Fruit fly (Drosophila melanogaster): ENCODE results near the gene CG14695.

The CG14695 gene

DNA sequence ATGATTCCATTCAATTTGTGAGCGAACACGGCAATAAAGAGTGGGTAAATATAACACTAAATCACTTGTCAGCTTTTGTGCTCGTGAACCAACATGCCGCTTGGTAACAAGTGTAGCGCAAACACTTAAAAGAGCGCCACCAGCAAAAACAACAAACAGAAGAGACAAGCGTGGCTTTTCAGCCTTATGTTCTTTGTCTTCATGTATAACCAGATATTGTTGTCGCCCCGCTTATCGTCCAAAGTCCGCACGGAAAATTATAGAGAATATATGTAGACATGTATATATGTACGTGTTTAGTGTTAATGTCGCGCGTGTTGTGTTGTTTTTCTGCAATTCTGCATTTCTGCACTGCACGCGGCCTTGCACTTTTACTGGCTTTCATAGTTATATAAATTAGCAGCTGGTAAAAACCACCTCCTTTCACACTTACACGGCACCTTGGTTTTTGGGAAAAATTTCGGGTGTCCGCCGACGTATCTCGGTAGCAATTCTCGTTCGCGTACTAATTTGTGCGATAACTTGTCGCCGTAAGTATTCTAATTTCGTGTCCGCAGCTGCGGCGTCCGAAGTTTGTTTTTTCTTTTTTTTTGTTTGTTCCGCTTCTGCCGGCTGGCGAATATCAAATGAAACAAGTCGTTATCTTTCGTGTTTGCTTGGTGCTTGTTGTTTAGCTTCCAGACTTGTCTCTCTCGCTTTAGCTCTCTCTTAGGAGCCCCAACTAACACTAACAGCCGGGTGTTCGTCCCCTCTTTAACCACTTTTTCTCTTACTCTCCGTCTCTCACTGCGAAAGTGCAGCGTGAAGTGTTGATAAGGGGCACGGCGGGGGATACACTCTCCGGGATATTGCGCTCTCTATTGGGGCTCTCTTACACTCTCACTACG lies 9.8 kb upstream of the CG14695 start (continued):
- TF ChIP-seq Blimp-1 (GFP tag; optimal IDR thresholded peaks at IDR 0.05), result no peak
- peak; percentile 73 for TF ChIP-seq CG16779 (tag; optimal IDR thresholded peaks at IDR 0.05)
- peak; percentile 25 for TF ChIP-seq OdsH (GFP tag; optimal IDR thresholded peaks at IDR 0.05)
- peak; percentile 31 for TF ChIP-seq CG7368 (GFP tag; optimal IDR thresholded peaks at IDR 0.05)
- peak; percentile 62 for TF ChIP-seq CG11762 (GFP tag; optimal IDR thresholded peaks at IDR 0.05; ENCODE audit: insufficient read depth)
- TF ChIP-seq CG1621 (tag; optimal IDR thresholded peaks at IDR 0.05), result peak; percentile 63
- no peak for TF ChIP-seq CG4318 (GFP tag; optimal IDR thresholded peaks at IDR 0.05)
- TF ChIP-seq CG10669 (GFP tag; optimal IDR thresholded peaks at IDR 0.05), result peak; percentile 47
- TF ChIP-seq dsx (GFP tag; optimal IDR thresholded peaks at IDR 0.05; ENCODE audit: poor library complexity, severe bottlenecking), result peak; percentile 39
- peak; percentile 57 for TF ChIP-seq CG15336 (GFP tag; IDR thresholded peaks at IDR 0.05)
- no peak for TF ChIP-seq Eip93F (GFP tag; optimal IDR thresholded peaks at IDR 0.05)
- TF ChIP-seq CG11294 (GFP tag; IDR thresholded peaks at IDR 0.05), result no peak
- 0 out of 2 replicates have a peak, but pooled peaks have one; percentile 19 for TF ChIP-seq Gug (GFP tag; IDR thresholded peaks at IDR 0.05)
- peak; percentile 60 for TF ChIP-seq fd85E (GFP tag; optimal IDR thresholded peaks at IDR 0.05)
- no peak for TF ChIP-seq CG34406 (GFP tag; optimal IDR thresholded peaks at IDR 0.05)
- TF ChIP-seq Lpt (GFP tag; optimal IDR thresholded peaks at IDR 0.05), result peak; percentile 31
- TF ChIP-seq CG32006 (GFP tag; optimal IDR thresholded peaks at IDR 0.05), result peak; percentile 47
- peak; percentile 19 for TF ChIP-seq Hr39 (GFP tag; optimal IDR thresholded peaks at IDR 0.05)
- peak; percentile 97 to 98 for TF ChIP-seq ss (GFP tag; optimal IDR thresholded peaks at IDR 0.05)
- no peak for TF ChIP-seq CG8319 (GFP tag; optimal IDR thresholded peaks at IDR 0.05)
- TF ChIP-seq fkh (GFP tag; optimal IDR thresholded peaks at IDR 0.05), result no peak
- no peak for TF ChIP-seq dac (GFP tag; optimal IDR thresholded peaks at IDR 0.05)
- TF ChIP-seq Hr4 (GFP tag; optimal IDR thresholded peaks at IDR 0.05), result peak; percentile 34
- peak; percentile 17 for TF ChIP-seq pdm3 (GFP tag; optimal IDR thresholded peaks at IDR 0.05)
- TF ChIP-seq Met (GFP tag; optimal IDR thresholded peaks at IDR 0.05), result peak; percentile 29
- peak; percentile 50 for TF ChIP-seq Eip75B (GFP tag; optimal IDR thresholded peaks at IDR 0.05)
- peak; percentile 38 for TF ChIP-seq cyc (GFP tag; optimal IDR thresholded peaks at IDR 0.05)

DNA sequence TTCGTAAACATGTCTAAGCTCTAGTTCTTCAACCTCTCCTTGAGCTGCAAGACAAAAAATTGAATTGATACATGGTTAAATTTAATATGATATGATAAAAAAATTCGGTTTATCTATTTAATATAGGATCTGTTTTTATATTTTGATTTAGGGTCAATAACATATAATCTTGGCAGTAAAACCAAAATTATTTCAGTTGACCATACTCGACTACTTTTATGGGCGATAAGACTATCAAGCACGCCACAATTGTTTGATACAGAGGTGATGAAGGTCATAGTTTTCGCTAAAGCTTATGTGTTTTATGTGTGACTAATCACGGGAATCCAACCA lies 9.1 kb upstream of the CG14695 start:
- TF ChIP-seq CG6276 (GFP tag; optimal IDR thresholded peaks at IDR 0.05) (no peak), fd59A (GFP tag; optimal IDR thresholded peaks at IDR 0.05) (no peak), fd85E (GFP tag; optimal IDR thresholded peaks at IDR 0.05) (no peak), svp (GFP tag) (peak; percentile 52), net (GFP tag; optimal IDR thresholded peaks at IDR 0.05) (no peak), CG10631 (GFP tag; optimal IDR thresholded peaks at IDR 0.05) (no peak), dsx (GFP tag; optimal IDR thresholded peaks at IDR 0.05; ENCODE audit: poor library complexity, severe bottlenecking) (no peak), Hr4 (GFP tag; optimal IDR thresholded peaks at IDR 0.05) (no peak), Hr38 (GFP tag; optimal IDR thresholded peaks at IDR 0.05) (no peak)

DNA sequence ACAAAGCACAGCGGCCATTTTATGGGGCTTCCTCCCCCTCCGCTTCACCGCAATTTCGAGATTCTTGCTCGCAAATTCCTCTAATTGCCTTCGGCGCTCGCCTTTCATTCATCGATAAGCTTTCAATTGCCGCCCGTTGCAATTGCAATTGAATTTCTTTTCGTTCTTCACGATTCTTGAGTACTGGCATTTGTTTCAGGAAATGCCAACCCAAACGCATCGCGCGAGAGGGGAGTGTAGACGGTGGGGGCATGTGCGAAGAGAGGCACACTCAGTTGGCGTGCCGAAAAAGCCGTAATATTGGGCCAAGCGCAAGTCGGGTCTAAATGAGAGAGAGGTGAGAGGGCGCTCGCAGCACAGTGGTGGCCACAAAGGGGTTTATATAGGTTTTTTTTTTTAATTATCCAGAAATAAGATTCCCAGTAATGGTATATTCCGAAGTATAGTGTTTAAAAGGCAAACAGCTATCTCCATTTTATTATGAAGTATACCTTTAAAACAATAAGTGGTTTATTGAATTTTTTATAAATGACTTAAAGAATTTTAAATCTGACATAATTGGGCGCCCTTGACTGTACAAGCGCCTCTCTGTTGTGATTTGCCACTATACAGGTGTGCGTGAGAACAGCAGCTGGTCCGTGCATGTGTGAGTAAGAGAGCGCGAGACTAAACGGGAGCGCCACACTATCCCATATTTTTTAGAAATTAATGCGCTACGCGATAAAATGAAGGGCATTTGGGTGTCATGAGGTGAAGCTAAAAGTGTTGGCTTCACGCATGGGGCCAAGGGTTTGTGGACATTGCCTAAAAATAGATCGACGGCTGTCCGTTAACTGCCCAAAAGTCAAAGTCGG lies 7.6 kb upstream of the CG14695 start:
- TF ChIP-seq CG31627 (GFP tag; optimal IDR thresholded peaks at IDR 0.05), result peak; percentile 94
- peak; percentile 45 to 79 for TF ChIP-seq salr (GFP tag; optimal IDR thresholded peaks at IDR 0.05)
- TF ChIP-seq ss (GFP tag; optimal IDR thresholded peaks at IDR 0.05), result peak; percentile 83 to 86
- peak; percentile 90 for TF ChIP-seq CG6276 (GFP tag; optimal IDR thresholded peaks at IDR 0.05)
- TF ChIP-seq esn (GFP tag; optimal IDR thresholded peaks at IDR 0.05), result peak; percentile 94
- peak; percentile 76 for TF ChIP-seq CG3032 (tag; optimal IDR thresholded peaks at IDR 0.05)
- peak; percentile 72 for TF ChIP-seq CG10669 (GFP tag; optimal IDR thresholded peaks at IDR 0.05)
- peak; percentile 93 for TF ChIP-seq net (GFP tag; optimal IDR thresholded peaks at IDR 0.05)
- peak; percentile 95 for TF ChIP-seq Met (GFP tag; optimal IDR thresholded peaks at IDR 0.05)
- peak; percentile 91 for TF ChIP-seq CG16779 (tag; optimal IDR thresholded peaks at IDR 0.05)
- peak; percentile 87 for TF ChIP-seq CG10631 (GFP tag; optimal IDR thresholded peaks at IDR 0.05)
- TF ChIP-seq Lpt (GFP tag; optimal IDR thresholded peaks at IDR 0.05), result peak; percentile 87
- peak; percentile 86 for TF ChIP-seq CG11762 (GFP tag; optimal IDR thresholded peaks at IDR 0.05; ENCODE audit: insufficient read depth)
- TF ChIP-seq fd85E (GFP tag; optimal IDR thresholded peaks at IDR 0.05), result peak; percentile 80
- TF ChIP-seq topi (GFP tag; optimal IDR thresholded peaks at IDR 0.05), result peak; percentile 93
- TF ChIP-seq dac (GFP tag; optimal IDR thresholded peaks at IDR 0.05), result peak; percentile 82
- peak; percentile 89 for TF ChIP-seq vri (GFP tag; optimal IDR thresholded peaks at IDR 0.05)
- TF ChIP-seq spab (GFP tag; optimal IDR thresholded peaks at IDR 0.05), result peak; percentile 86
- TF ChIP-seq Ets96B (tag; optimal IDR thresholded peaks at IDR 0.05), result peak; percentile 81
- peak; percentile 80 for TF ChIP-seq CG7368 (GFP tag; optimal IDR thresholded peaks at IDR 0.05)
- TF ChIP-seq CG8632 (GFP tag; optimal IDR thresholded peaks at IDR 0.05), result peak; percentile 88
- TF ChIP-seq Hr39 (GFP tag; optimal IDR thresholded peaks at IDR 0.05), result peak; percentile 91
- TF ChIP-seq CG1621 (tag; optimal IDR thresholded peaks at IDR 0.05), result peak; percentile 70
